Fruit fly (Drosophila melanogaster): ENCODE data around the gene CG7203.

dm6 chr2L:7703534-7703933 lies 49.5 kb downstream of the CG7203 start:
- TF ChIP-seq psq (optimal IDR thresholded peaks at IDR 0.05) (no peak), h (optimal IDR thresholded peaks at IDR 0.05) (no peak), insv (optimal IDR thresholded peaks at IDR 0.05) (no peak)

All from Kc167 (cell line).